Fruit fly (Drosophila melanogaster) Kc167 (cell line): ENCODE measurements around the gene CG14841.

ENCODE experiments used
- Myc ChIP-seq: fragments of >200 bp; optimal IDR thresholded peaks from 2 replicates; lab custom pipeline; 2017; ENCODE audit warnings: missing external identifiers
- Sin3A ChIP-seq: fragments of >200 bp; optimal IDR thresholded peaks from 2 replicates; lab custom pipeline; 2018; ENCODE audit warnings: missing external identifiers
- psq ChIP-seq: fragments of >200 bp; optimal IDR thresholded peaks from 2 replicates; lab custom pipeline; 2017; ENCODE audit warnings: missing external identifiers
- ttk ChIP-seq: sonication (Bioruptor generic); optimal IDR thresholded peaks from 2 replicates; lab custom pipeline; 2017; ENCODE audit warnings: missing external identifiers

dm6 chr3R:14289958-14290835 lies 28.0 kb upstream of the CG14841 start:
- TF ChIP-seq ttk (lab: Kevin White, UChicago) (no peak), psq (lab: Kevin White, UChicago) (no peak), Sin3A (no peak), Myc (no peak)
